Fruit fly (Drosophila melanogaster) whole organism, prepupa: ENCODE measurements around the gene MED22.
A peak's percentile ranks its signal among the peaks of the same experiment; 100 is the strongest.

Experiments used
- Blimp-1 ChIP-seq: fragments of 200-800 bp; sonication (Bioruptor generic); optimal IDR thresholded peaks from 3 replicates; lab custom pipeline; 2017; ENCODE audit warnings: missing biosample characterization, missing genetic modification characterization, mild to moderate bottlenecking, moderate library complexity, missing genetic modification reagents
- CG11762 ChIP-seq: fragments of 200-800 bp; sonication (Bioruptor generic); optimal IDR thresholded peaks from 3 replicates; lab custom pipeline; 2016; ENCODE audit warnings: missing biosample characterization, missing genetic modification characterization; ENCODE audit not compliant: insufficient read depth
- CG6163 ChIP-seq: fragments of 200-800 bp; sonication (Bioruptor generic); IDR thresholded peaks from 3 replicates; pipeline ENCODE4 v1.3.6; 2022; ENCODE audit warnings: missing biosample characterization, missing genetic modification characterization
- CG6854 ChIP-seq: fragments of 200-800 bp; sonication (Bioruptor generic); optimal IDR thresholded peaks from 2 replicates; lab custom pipeline; 2017; ENCODE audit warnings: missing biosample characterization, mild to moderate bottlenecking, missing genetic modification characterization
- Lpt ChIP-seq: fragments of 200-800 bp; sonication (Bioruptor generic); optimal IDR thresholded peaks from 3 replicates; lab custom pipeline; 2016; ENCODE audit warnings: missing biosample characterization, missing genetic modification characterization
- OdsH ChIP-seq: fragments of 200-800 bp; sonication (Bioruptor generic); optimal IDR thresholded peaks from 3 replicates; lab custom pipeline; 2016; ENCODE audit warnings: missing biosample characterization, missing genetic modification characterization
- dsx ChIP-seq: fragments of 200-800 bp; optimal IDR thresholded peaks from 3 replicates; lab custom pipeline; 2019; ENCODE audit warnings: missing biosample characterization, mild to moderate bottlenecking, missing genetic modification characterization, moderate library complexity; ENCODE audit not compliant: poor library complexity, severe bottlenecking
- fd85E ChIP-seq: fragments of 200-800 bp; sonication (Bioruptor generic); optimal IDR thresholded peaks from 3 replicates; lab custom pipeline; 2016; ENCODE audit warnings: missing biosample characterization, missing genetic modification characterization
- ss ChIP-seq, 2 experiments: fragments of 200-800 bp; sonication (Bioruptor generic); optimal IDR thresholded peaks; 2 replicates in 1 of 2; 3 replicates in 1 of 2; lab custom pipeline; 2017 to 2018; ENCODE audit warnings: mild to moderate bottlenecking in 2 of 2, missing biosample characterization in 2 of 2, missing genetic modification characterization in 2 of 2, moderate library complexity in 1 of 2

DNA sequence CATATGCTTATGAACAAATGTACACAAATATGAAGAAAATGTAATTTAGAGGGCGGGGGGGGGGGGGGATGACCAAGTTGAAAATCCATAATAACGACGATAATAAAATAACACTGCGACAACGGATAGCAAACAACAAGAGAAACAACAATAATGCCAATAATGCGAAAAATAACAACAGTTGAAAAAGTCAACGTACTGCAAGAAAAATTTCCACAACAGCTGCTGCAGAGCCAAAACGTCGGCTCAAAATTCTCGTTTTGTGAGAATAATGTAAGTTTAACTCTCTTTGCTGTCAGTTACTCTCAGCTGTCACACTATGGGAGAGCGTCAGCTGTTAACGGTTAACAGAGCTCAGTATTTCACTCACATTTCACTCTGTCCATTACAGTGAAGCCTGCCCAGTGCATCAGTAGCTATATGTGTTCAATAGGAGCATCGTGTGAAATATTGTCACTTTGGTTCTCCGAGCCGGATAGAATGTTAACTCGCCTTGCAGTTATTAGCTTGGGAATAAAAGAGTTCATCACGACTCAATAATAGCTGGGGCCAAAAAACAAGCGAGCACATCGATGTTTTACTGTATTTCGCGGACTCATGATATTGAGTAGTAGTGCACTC, 27.1 kb upstream of the MED22 start:
- TF ChIP-seq dsx (GFP tag; lab: Kevin White, UChicago): peak; percentile 85
- TF ChIP-seq OdsH (GFP tag; lab: Kevin White, UChicago): peak; percentile 93
- peak; percentile 91 for TF ChIP-seq Lpt (GFP tag; lab: Kevin White, UChicago)
- peak; percentile 87 for TF ChIP-seq CG11762 (GFP tag; lab: Kevin White, UChicago)
- peak; percentile 79 to 91 for TF ChIP-seq ss (GFP tag; optimal IDR thresholded peaks at IDR 0.05; lab: Kevin White, UChicago)
- peak; percentile 66 for TF ChIP-seq Blimp-1 (GFP tag; lab: Kevin White, UChicago)
- TF ChIP-seq CG6854 (GFP tag; lab: Kevin White, UChicago): peak; percentile 71
- TF ChIP-seq CG6163: peak; percentile 94
- TF ChIP-seq fd85E: peak; percentile 75
